Fruit fly (Drosophila melanogaster) ovary, adult (tissue): ENCODE data around the gene CG15382.
A peak's percentile ranks its signal among the peaks of the same experiment; 100 is the strongest.

ENCODE experiments used
- CG17801 ChIP-seq: fragments of 200-800 bp; optimal IDR thresholded peaks from 2 replicates; lab custom pipeline; 2019; ENCODE audit warnings: missing biosample characterization, mild to moderate bottlenecking, missing genetic modification characterization, moderate library complexity; ENCODE audit not compliant: partially characterized antibody

CG15382 gene

DNA sequence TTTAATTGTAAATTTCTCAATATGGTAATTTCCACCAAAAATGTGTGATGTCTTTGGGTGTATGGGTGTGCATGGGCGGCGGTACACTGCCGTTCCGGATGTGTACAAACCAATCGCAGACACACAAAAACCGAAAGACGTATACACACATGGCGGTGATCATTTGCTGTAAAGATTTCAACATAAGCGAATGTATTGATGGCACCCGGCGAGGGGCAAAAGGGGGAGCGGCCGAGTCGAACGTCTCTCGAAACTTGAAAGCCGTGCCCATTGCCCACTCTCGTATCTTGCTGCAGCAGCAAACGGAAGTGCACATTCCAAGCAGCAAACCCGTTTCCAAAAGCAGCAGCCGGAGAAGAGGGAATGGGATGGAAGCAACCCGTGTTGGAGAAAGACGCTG, 6.7 kb downstream of the CG15382 start:
- no peak for TF ChIP-seq CG17801 (GFP tag; lab: Kevin White, UChicago)

DNA sequence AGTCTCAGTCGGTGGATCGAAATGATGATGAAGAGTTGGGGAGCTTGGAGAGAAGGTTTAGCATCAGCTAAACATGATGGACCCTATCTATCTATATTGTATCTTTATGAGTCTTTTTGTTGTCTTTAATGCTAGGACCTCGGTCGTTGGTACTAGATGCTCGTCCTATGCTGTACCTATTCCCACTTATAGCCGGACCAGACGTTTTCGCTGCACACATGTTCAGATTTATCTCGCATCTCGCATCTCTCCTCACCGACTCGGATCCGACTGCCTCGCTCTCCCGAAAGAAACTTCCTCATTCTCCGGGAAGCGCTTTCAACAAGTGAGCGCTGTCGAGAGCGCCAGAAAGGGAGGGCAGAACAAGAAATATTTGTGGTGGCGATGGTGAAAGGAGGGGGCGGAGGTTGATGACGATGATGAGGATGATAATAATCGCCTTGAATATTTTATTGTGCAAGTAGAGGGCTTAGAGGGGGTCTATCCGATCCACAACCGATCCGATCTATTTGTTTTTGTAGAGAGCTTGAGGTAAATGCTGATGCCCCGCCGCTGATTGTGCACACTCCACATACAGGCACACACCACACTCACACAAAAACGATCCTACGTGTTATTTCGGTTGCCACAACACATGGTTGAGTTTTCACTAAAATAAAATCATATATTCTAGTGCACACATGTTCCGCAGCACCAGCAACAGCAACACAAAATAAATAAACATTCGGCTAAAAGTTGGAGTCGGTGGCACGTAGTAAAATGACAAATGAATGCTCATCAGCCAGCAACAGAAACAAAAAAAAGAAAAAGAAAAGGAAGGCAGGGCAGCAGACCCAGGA, 7.4 kb downstream of the CG15382 start:
- no peak for TF ChIP-seq CG17801 (GFP tag; lab: Kevin White, UChicago)

DNA sequence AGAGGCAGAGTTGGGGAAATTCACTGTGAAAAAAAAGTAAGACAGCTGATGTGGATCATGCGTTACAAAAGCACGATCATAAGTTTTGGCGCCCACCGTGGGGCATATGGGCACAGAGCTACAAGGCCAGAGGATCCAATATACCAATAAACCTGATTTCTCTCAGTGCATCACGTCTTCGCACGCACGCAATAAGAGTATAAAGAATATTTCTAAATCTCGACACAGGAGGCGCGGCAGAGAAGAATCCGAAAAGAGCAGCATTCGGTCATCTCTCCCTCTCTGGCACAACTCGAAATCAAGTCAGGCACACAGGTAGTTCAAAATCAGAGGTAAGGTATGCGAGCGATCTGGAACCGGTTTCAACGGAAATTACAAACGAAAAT, 8.0 kb downstream of the CG15382 start:
- TF ChIP-seq CG17801 (GFP tag; lab: Kevin White, UChicago) = no peak

DNA sequence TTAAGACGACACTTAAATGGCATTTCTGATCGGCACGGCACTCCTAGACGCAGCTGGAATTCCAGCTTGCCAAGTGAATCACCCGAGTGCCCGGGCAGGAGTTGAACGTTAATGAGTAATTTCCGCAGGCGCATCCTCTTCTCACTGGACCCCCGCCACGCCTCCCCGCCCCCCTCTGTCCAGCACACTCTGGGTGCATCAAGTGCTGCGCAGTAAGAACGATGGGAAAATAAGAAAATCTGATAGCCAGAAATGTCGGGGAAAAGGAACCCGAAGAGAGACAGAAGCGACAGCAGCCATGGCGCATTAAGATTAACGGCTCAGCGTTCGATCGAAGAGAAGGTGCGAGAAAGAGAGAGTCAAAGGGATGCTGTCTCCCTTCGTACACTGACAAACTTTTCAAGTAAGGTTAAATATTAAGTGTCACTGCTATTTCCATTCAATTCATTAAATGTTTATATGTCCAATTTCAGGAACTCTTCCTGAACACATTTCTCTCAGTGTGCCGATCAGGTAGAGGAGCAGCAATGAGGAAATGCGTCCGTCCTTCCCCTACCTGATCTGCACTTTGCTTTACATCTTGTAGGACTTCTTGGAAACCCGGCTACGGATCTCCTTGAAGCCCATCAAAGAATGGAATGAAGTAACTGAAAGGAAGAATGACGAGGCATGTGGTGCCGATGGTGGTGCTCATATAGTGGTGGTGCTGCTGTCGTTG, 9.1 kb downstream of the CG15382 start:
- TF ChIP-seq CG17801 (GFP tag; lab: Kevin White, UChicago) = no peak

DNA sequence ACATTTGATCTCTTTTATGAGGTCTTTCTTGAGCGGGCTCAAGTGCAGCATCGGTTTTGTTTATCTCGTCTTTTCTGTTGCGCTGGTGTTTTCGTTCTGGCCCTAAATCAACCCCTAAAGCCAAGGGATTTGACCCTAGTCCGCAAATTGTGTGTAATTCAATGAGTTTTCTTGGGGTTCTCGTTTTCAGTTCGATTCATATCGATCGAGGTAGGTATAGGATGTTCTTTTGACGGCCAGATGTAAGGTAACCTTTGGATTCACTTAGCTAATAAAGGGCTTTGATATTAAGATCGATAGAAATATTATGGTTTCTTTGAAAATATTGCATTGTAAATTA, 9.7 kb downstream of the CG15382 start:
- TF ChIP-seq CG17801 (GFP tag; lab: Kevin White, UChicago) = no peak

DNA sequence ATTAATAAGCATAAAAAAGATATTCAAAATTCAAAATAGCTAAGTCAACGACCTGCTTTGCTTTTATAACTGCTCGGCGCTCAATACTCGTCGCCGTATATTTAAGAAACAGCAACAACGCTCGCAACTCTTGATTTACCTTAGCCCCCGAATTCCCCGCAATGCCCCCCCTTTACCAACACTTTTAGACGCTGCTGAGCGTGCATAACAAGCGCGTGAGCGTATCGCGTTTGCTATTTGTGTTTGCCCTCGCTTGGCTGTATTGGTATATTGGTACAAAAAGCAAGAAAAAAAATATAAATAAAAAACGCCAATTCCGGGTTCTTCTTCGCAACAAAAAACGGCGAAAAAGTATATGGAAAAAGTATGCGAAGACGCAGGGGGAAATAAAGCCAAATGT, 10.3 kb downstream of the CG15382 start:
- peak; percentile 92 for TF ChIP-seq CG17801 (GFP tag; lab: Kevin White, UChicago)

DNA sequence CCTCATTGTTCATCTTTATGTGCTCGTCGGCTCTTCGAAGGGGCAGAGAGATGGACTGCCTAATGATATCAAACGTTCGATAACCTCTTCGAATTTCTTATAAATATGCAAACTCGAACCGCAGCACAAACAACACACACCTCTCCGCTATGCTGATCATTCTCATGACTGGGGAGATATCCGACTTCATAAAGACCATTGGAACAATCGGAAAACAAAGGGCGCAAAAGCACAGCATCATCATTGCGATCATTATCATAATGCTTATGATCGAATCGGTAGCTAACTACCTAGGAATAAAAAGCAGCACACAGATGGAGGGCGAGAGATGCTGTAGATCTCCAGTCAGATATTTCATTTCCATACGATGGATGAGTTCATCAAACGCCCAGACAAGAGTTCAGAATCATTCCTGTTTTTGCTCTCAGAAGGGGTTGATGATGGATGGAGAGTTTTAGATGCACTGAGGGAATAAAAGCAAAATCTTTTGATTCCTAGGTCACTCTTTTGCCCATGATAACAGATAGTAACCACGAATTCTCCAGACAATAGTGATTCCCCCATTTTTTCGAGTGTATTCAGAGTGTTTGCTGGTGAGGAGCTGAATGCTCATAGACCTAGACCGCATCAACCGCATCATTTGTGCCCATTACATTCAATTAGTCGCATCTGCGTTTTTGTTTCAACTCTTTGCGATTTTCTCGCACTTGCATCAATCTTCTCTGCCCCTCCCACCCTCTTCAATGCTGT, 11.6 kb downstream of the CG15382 start:
- no peak for TF ChIP-seq CG17801 (GFP tag; lab: Kevin White, UChicago)

DNA sequence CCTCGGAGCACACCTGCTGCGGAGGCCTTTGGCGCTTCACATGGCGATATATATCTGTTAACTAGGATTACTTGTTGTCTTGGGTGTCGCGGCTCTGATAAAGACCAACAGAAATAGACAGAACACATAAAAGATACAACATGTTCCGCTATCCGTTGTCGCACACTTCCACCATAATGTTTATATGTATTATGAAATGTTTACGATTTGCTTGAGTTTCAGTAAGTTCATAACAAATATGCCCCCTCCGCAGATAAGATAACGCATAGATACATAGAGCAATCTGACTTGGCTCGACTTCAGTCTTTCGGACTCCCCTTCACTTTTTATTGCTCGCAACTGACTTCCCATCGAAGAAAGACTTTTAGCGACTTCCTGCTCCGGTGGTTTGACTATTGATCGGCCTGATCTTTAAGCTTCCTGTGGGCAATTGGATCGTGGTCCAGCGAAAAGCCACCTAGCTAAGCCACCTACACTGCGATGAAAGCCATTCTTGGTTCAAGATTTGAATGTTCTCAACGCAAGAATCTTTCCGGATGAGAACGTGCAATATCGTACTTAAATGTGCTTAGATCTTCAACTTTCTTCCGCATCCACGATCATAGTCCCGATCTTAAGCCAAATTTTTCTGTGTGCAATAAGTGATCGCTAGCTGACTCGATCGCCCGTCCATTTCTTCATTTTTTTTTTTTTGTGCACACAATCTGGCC, 12.8 kb downstream of the CG15382 start:
- TF ChIP-seq CG17801 (GFP tag; lab: Kevin White, UChicago) = no peak

DNA sequence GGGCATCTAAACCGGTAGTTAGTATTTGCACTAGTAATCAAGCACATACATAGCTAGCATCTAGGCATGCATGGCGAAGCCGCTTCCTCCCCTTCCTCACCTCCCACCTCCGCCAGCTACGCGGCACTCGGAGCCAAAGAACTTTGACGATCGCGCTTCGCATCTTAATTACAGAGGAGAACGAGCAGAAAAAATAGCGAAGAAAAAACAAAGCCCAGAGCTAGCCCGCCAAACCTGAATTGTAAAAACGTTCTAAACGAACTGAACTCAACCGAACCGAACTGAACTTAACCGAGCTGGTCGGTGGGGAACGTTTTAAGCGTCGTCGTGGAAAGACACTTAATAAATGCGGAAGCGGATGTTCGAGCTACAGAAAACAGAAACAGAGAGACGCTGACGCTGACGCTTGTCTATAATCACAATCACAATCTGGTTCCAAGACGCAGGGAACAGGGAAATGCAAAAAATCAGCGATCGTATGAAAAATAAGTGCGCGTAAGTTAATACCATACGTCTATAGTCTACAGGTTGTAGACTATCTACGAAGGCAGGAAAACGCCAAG, 13.4 kb downstream of the CG15382 start:
- TF ChIP-seq CG17801 (GFP tag; lab: Kevin White, UChicago) = no peak

DNA sequence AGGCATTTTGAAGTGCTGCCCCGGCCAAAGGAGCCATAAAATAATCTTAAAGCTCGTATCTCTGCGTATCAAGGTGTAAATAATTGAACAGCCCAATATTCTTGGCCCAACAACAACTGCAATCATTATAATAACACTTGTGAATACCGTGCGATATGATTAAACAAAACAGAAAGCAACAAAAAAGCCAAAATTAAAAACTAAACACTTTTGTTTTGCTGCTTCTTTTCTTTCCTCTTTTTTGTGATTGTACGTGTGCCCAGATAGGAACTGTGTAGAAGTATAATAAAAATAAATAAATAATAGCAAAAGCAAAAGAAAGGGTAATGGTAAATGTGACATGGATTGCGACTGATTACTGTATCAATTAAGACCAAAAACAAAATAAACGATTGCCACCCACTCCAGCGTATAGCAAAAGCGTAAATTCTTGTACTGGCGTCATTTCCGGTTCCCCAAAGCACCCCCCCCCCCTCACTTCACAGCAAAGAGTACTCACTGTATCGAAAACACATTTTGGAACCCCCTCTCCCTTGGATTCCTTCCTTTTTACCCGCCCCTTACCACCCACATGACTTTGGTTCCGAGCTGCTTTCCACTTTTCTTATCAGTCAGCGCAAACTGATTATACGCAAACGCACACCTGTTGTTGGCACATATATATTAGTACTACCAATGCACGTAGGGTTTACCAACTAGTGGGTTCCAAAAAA, 16.0 kb downstream of the CG15382 start:
- peak; percentile 56 for TF ChIP-seq CG17801 (GFP tag; lab: Kevin White, UChicago)

DNA sequence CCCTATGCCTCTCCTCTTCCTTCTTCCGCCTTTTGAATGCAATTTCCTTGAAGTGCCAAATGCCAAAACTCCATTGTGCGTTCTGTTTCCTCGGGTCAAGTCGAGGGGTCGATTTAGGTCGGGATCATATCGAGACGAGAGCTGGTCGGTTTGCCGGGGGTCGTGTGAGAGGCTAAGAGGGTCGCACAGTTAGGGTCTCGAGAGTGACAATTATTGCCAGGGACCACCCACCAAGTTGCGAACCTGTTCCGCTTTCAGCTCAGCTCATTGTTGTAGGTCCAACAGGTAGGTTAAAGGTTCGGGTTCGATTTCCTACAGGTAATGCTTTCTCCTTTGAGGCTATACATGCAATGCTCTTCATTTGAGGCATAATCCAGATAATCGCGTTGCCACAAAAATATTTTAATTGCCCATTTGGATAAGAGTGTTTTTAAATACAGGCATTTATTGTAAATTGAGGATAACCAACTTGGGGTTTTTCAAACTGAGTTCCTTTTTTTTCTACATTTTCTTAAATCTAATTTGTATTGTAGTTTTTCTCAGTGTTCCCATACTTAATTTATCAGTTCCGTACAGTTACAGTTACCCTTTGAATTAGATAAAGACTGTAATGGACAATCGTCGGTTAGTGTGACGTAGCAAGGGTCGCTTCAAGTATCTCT, 17.0 kb downstream of the CG15382 start:
- TF ChIP-seq CG17801 (GFP tag; lab: Kevin White, UChicago) = no peak

DNA sequence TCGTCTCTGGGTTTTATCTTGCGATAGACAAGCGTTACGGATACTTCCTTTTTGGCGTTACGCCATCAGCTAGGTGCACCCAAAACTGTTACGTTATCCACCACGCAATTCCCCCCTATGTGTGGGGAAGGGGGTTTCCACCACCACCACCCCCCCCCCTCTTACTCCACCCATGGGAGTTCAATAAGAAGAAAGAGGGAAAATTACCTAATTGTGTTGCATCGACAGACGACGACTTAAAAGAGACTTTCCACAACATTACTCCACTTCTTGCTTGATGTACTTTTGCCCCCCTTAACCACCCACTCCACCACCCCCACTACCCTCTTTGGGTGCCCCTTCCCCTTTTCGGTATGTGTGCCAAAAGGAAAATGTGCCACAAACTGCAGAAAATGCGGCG, 17.6 kb downstream of the CG15382 start:
- no peak for TF ChIP-seq CG17801 (GFP tag; lab: Kevin White, UChicago)

DNA sequence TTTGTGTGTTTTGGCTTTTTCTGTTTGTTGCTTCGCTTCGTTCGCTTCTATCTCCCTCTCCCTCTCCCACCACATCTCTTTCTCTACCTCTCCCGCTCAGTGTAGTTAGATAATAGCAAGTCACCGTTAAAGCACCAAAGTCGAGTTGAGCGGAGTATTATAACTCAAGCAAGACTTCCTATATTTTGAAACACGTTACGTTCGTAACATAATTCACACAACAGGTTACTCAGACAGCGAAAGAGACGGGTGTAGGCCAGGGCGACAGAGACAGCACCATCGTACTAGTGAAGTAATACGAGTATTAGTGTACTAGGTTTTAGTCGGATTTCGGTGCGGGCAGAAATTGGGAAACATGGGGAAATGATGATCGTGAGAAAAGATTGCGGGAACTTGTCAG, 18.1 kb downstream of the CG15382 start:
- TF ChIP-seq CG17801 (GFP tag; lab: Kevin White, UChicago) = no peak
